Worm (Caenorhabditis elegans) whole organism, L4 larva: ENCODE data around the gene fubl-1.

Source experiments
- R02D3.7 ChIP-seq: fragments of 150-350 bp; sonication (generic microtip); optimal IDR thresholded peaks from 3 replicates; lab custom pipeline; 2014; ENCODE audit warnings: missing biosample characterization, missing genetic modification characterization
- Y105C5A.15 ChIP-seq: fragments of 200-800 bp; sonication (Bioruptor generic); IDR thresholded peaks from 2 replicates; pipeline ENCODE4 v1.3.6; 2022; ENCODE audit warnings: missing genetic modification characterization, missing compliant biosample characterization
- Y5F2A.4 ChIP-seq: fragments of 200-800 bp; sonication (Bioruptor generic); optimal IDR thresholded peaks from 2 replicates; lab custom pipeline; 2018; ENCODE audit warnings: mild to moderate bottlenecking, missing genetic modification characterization, missing compliant biosample characterization
- ZK337.2 ChIP-seq: fragments of 200-800 bp; sonication (Bioruptor generic); IDR thresholded peaks from 2 replicates; pipeline ENCODE4 v1.3.6; 2022; ENCODE audit warnings: missing genetic modification reagents, missing genetic modification characterization, missing compliant biosample characterization
- ZK546.5 ChIP-seq, 2 experiments: sonication (generic microtip); optimal IDR thresholded peaks; 2 replicates each; lab custom pipeline; 2017; ENCODE audit warnings: missing biosample characterization in 2 of 2, missing genetic modification characterization in 2 of 2
- aha-1 ChIP-seq: fragments of 150-350 bp; peaks from one replicate; lab custom pipeline; 2014; ENCODE audit warnings: missing biosample characterization, missing genetic modification characterization
- aly-2 ChIP-seq: sonication (generic microtip); optimal IDR thresholded peaks from 2 replicates; lab custom pipeline; 2018; ENCODE audit warnings: missing biosample characterization, missing genetic modification characterization
- ama-1 ChIP-seq: fragments of 150-350 bp; optimal IDR thresholded peaks from 2 replicates; lab custom pipeline; 2014; ENCODE audit warnings: inconsistent platforms, mixed read lengths
- attf-4 ChIP-seq: sonication (generic microtip); optimal IDR thresholded peaks from 3 replicates; lab custom pipeline; 2017; ENCODE audit warnings: missing biosample characterization, missing genetic modification characterization
- ceh-44 ChIP-seq: fragments of 200-800 bp; sonication (Bioruptor generic); IDR thresholded peaks from 2 replicates; pipeline ENCODE4 v1.3.6; 2022; ENCODE audit warnings: missing genetic modification reagents, missing genetic modification characterization, missing compliant biosample characterization
- ceh-62 ChIP-seq: sonication (generic microtip); optimal IDR thresholded peaks from 2 replicates; lab custom pipeline; 2017; ENCODE audit warnings: missing biosample characterization, missing genetic modification characterization
- daf-16 ChIP-seq, 3 experiments: sonication (generic microtip); optimal IDR thresholded peaks; 2 replicates each; lab custom pipeline; 2016 to 2017; ENCODE audit warnings: missing genetic modification characterization in 3 of 3, missing genetic modification reagents in 3 of 3, mild to moderate bottlenecking in 2 of 3, missing compliant biosample characterization in 2 of 3, missing biosample characterization in 1 of 3, moderate library complexity in 1 of 3
- dmd-9 ChIP-seq: fragments of 200-800 bp; sonication (Bioruptor generic); IDR thresholded peaks from 2 replicates; pipeline ENCODE4 v1.3.6; 2022; ENCODE audit warnings: missing genetic modification reagents, missing genetic modification characterization, missing compliant biosample characterization
- dpl-1 ChIP-seq: fragments of 150-350 bp; optimal IDR thresholded peaks from 2 replicates; lab custom pipeline; 2014; ENCODE audit warnings: missing biosample characterization, missing genetic modification reagents, missing genetic modification characterization
- duxl-1 ChIP-seq: sonication (generic microtip); optimal IDR thresholded peaks from 2 replicates; lab custom pipeline; 2016; ENCODE audit warnings: mild to moderate bottlenecking, missing genetic modification characterization, moderate library complexity, missing compliant biosample characterization; ENCODE audit not compliant: poor library complexity
- dve-1 ChIP-seq: sonication (generic microtip); optimal IDR thresholded peaks from 2 replicates; lab custom pipeline; 2017; ENCODE audit warnings: antibody characterized with exemption, mild to moderate bottlenecking, missing genetic modification characterization, missing compliant biosample characterization; ENCODE audit not compliant: insufficient read depth
- fkh-10 ChIP-seq: fragments of 150-350 bp; optimal IDR thresholded peaks from 2 replicates; lab custom pipeline; 2014; ENCODE audit warnings: missing biosample characterization, missing genetic modification reagents, missing genetic modification characterization
- fos-1 ChIP-seq: fragments of 150-350 bp; optimal IDR thresholded peaks from 2 replicates; lab custom pipeline; 2014; ENCODE audit warnings: missing biosample characterization, missing genetic modification characterization
- gei-8 ChIP-seq: fragments of 200-800 bp; sonication (Bioruptor generic); optimal IDR thresholded peaks from 2 replicates; lab custom pipeline; 2018; ENCODE audit warnings: mild to moderate bottlenecking, missing genetic modification characterization, missing compliant biosample characterization
- hlh-30 ChIP-seq: sonication (generic microtip); optimal IDR thresholded peaks from 2 replicates; lab custom pipeline; 2017; ENCODE audit warnings: antibody characterized with exemption, mild to moderate bottlenecking, missing genetic modification characterization, missing compliant biosample characterization; ENCODE audit not compliant: insufficient read depth
- lim-7 ChIP-seq: fragments of 200-800 bp; sonication (Bioruptor generic); IDR thresholded peaks from 2 replicates; pipeline ENCODE4 v1.3.6; 2022; ENCODE audit warnings: missing genetic modification characterization, missing compliant biosample characterization
- lin-15B ChIP-seq: fragments of 150-350 bp; sonication (generic microtip); optimal IDR thresholded peaks from 3 replicates; lab custom pipeline; 2014; ENCODE audit warnings: missing biosample characterization, missing genetic modification characterization
- lsy-2 ChIP-seq, 2 experiments: fragments of 150-350 bp in 1 of 2; sonication (generic microtip) in 1 of 2; optimal IDR thresholded peaks; 2 replicates each; lab custom pipeline; 2014 to 2017; ENCODE audit warnings: missing biosample characterization in 2 of 2, missing genetic modification characterization in 2 of 2
- mep-1 ChIP-seq: fragments of 150-350 bp; sonication (generic microtip); optimal IDR thresholded peaks from 3 replicates; lab custom pipeline; 2014; ENCODE audit warnings: missing biosample characterization, missing genetic modification characterization
- mes-2 ChIP-seq: sonication (generic microtip); optimal IDR thresholded peaks from 2 replicates; lab custom pipeline; 2016; ENCODE audit warnings: missing genotype, mild to moderate bottlenecking, missing genetic modification characterization, missing compliant biosample characterization; ENCODE audit not compliant: poor library complexity, severe bottlenecking
- nhr-10 ChIP-seq: fragments of 150-350 bp; optimal IDR thresholded peaks from 2 replicates; lab custom pipeline; 2014; ENCODE audit warnings: missing biosample characterization, missing genetic modification characterization
- nhr-111 ChIP-seq: fragments of 200-800 bp; sonication (Bioruptor generic); optimal IDR thresholded peaks from 2 replicates; lab custom pipeline; 2018; ENCODE audit warnings: mild to moderate bottlenecking, missing genetic modification characterization, missing compliant biosample characterization
- nhr-237 ChIP-seq: sonication (generic microtip); optimal IDR thresholded peaks from 2 replicates; lab custom pipeline; 2017; ENCODE audit warnings: missing biosample characterization, missing genetic modification characterization
- nhr-25 ChIP-seq: sonication (generic microtip); optimal IDR thresholded peaks from 2 replicates; lab custom pipeline; 2017; ENCODE audit warnings: missing genetic modification characterization, mild to moderate bottlenecking, missing compliant biosample characterization, antibody characterized with exemption, moderate library complexity, borderline replicate concordance; ENCODE audit not compliant: insufficient read depth
- pqm-1 ChIP-seq: sonication (generic microtip); optimal IDR thresholded peaks from 2 replicates; lab custom pipeline; 2017; ENCODE audit warnings: missing biosample characterization, missing genetic modification characterization
- rbr-2 ChIP-seq: sonication (generic microtip); optimal IDR thresholded peaks from 2 replicates; lab custom pipeline; 2016; ENCODE audit warnings: missing genotype, missing genetic modification characterization, missing compliant biosample characterization
- snpc-4 ChIP-seq: fragments of 150-350 bp; optimal IDR thresholded peaks from 2 replicates; lab custom pipeline; 2014; ENCODE audit warnings: missing biosample characterization, missing genetic modification characterization
- spr-1 ChIP-seq: sonication (generic microtip); optimal IDR thresholded peaks from 2 replicates; lab custom pipeline; 2016; ENCODE audit warnings: mild to moderate bottlenecking, missing genetic modification characterization, missing compliant biosample characterization
- unc-62 ChIP-seq, 3 experiments: fragments of 150-350 bp in 1 of 3; sonication (generic microtip); optimal IDR thresholded peaks in 2 of 3; peaks in 1 of 3; 1 replicate in 1 of 3; 2 replicates in 2 of 3; lab custom pipeline; 2014 to 2017; ENCODE audit warnings: missing biosample characterization in 3 of 3, missing genetic modification characterization in 3 of 3, missing genetic modification reagents in 3 of 3, missing genotype in 1 of 3
- vab-7 ChIP-seq: fragments of 200-800 bp; sonication (Bioruptor generic); IDR thresholded peaks from 2 replicates; pipeline ENCODE4 v1.3.6; 2022; ENCODE audit warnings: missing genetic modification reagents, missing genetic modification characterization, missing compliant biosample characterization
- zip-2 ChIP-seq: fragments of 150-350 bp; optimal IDR thresholded peaks from 2 replicates; lab custom pipeline; 2014; ENCODE audit warnings: missing biosample characterization, missing genetic modification characterization

Gene fubl-1

DNA sequence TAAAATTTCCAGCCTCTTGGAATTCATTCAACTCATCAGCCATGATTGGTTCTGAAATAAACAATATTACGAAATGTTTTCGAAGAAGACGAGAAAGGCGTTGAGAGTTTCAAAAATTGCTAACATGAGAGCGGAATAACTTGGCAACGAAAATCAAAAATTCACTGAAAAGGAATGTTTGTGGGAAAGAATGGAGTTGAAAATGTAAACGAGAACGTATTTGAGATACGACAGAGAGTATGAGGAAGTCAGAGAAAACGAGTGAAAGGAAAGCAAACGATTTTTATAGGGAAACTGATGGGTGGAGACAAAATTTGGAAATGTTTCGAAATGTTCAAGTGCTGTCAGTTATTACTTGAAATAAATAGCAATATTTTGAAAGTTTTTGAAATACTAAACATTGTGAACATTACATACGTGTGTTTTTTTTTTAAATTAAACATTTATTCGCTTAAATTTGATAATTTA lies 16.4 kb upstream of the fubl-1 start, which contains the start of gene rop-1 (continued):
- TF ChIP-seq nhr-237 (tag; lab: Kevin White, UChicago), result no peak
- peak; percentile 12 for TF ChIP-seq pqm-1 (tag; lab: Kevin White, UChicago)
- no peak for TF ChIP-seq rbr-2

DNA sequence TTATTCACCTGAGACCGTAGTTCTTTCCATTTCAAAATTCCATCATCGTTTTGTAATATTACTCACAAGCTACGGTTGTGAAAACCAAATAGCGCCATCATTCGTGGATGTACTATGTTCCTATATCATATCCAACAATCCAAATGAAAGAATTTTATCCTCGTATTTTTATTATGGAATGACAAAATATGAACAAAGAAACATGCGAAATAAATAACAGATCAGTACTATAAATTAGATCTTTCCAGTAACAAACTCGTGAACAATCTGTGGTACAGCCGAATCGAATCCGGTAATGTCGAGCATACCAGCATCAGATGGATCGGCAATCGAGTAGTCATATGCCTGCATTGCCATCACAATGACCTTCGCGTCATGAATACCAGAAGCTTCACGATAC lies 14.0 kb upstream of the fubl-1 start:
- TF ChIP-seq mep-1 (tag; lab: Kevin White, UChicago) (peak; percentile 8), ceh-62 (tag; lab: Kevin White, UChicago) (no peak), nhr-237 (tag; lab: Kevin White, UChicago) (no peak), ceh-44 (GFP tag; lab: Robert Waterston, UW) (no peak), fkh-10 (GFP tag; lab: Kevin White, UChicago) (no peak), daf-16 (GFP tag; optimal IDR thresholded peaks at IDR 0.05; lab: Kevin White, UChicago) (no peak), daf-16 (tag; optimal IDR thresholded peaks at IDR 0.05; lab: Kevin White, UChicago) (peak; percentile 15), nhr-25 (tag; lab: Kevin White, UChicago) (no peak), fos-1 (peak; percentile 23), Y105C5A.15 (GFP tag; lab: Robert Waterston, UW) (no peak), dve-1 (tag; lab: Kevin White, UChicago) (no peak), aha-1 (peak; percentile 76), ama-1 (lab: Kevin White, UChicago) (peak; percentile 80), lim-7 (GFP tag; lab: Robert Waterston, UW) (no peak), gei-8 (GFP tag; lab: Kevin White, UChicago) (no peak), lin-15B (tag; lab: Kevin White, UChicago) (no peak), attf-4 (tag; lab: Kevin White, UChicago) (no peak), dpl-1 (GFP tag; lab: Kevin White, UChicago) (no peak), nhr-111 (GFP tag; lab: Kevin White, UChicago) (no peak), lsy-2 (tag; optimal IDR thresholded peaks at IDR 0.05; lab: Kevin White, UChicago) (peak in 1 of 2 experiments; percentile 41), ZK546.5 (tag; optimal IDR thresholded peaks at IDR 0.05; lab: Kevin White, UChicago) (no peak), duxl-1 (tag; lab: Kevin White, UChicago) (no peak), vab-7 (GFP tag; lab: Robert Waterston, UW) (no peak)
- TF ChIP-seq, all 104 proteins: peak for 6

- TF ChIP-seq R02D3.7 (tag; lab: Kevin White, UChicago) (no peak), mes-2 (tag; lab: Kevin White, UChicago) (no peak), daf-16 (GFP tag; optimal IDR thresholded peaks at IDR 0.05; lab: Kevin White, UChicago) (peak in 1 of 2 experiments; percentile 72), daf-16 (tag; optimal IDR thresholded peaks at IDR 0.05; lab: Kevin White, UChicago) (peak; percentile 7), snpc-4 (no peak), duxl-1 (tag; lab: Kevin White, UChicago) (no peak), ceh-62 (tag; lab: Kevin White, UChicago) (no peak), lsy-2 (tag; optimal IDR thresholded peaks at IDR 0.05; lab: Kevin White, UChicago) (no peak), Y5F2A.4 (GFP tag; lab: Kevin White, UChicago) (no peak), aly-2 (no peak), ZK337.2 (GFP tag; lab: Robert Waterston, UW) (no peak), zip-2 (no peak), spr-1 (no peak), ceh-44 (GFP tag; lab: Robert Waterston, UW) (no peak), aha-1 (peak; percentile 94), dmd-9 (no peak), rbr-2 (no peak)
- TF ChIP-seq, all 104 proteins: peak for 2
These were observed 10.8 kb upstream of the fubl-1 start for ce11 chrV:10249515-10249914.

- TF ChIP-seq hlh-30 (tag; lab: Kevin White, UChicago) (peak; percentile 23), gei-8 (GFP tag; lab: Kevin White, UChicago) (no peak), aha-1 (peak; percentile 94), unc-62 (GFP tag; optimal IDR thresholded peaks at IDR 0.05 in 1 of 2; lab: Kevin White, UChicago) (peak in 1 of 2 experiments; percentile 99), unc-62 (tag; optimal IDR thresholded peaks at IDR 0.05; lab: Kevin White, UChicago) (no peak), rbr-2 (peak; percentile 12), daf-16 (GFP tag; optimal IDR thresholded peaks at IDR 0.05; lab: Kevin White, UChicago) (peak in 1 of 2 experiments; percentile 48), daf-16 (tag; optimal IDR thresholded peaks at IDR 0.05; lab: Kevin White, UChicago) (peak; percentile 77), nhr-10 (tag; lab: Kevin White, UChicago) (no peak)
These were observed 9.8 kb upstream of the fubl-1 start, which contains the start of gene akt-1 for ce11 chrV:10248255-10248979. Gene akt-1 (plus strand): TSS chrV:10248905.
